Fruit fly (Drosophila melanogaster) whole organism, embryonic: ENCODE measurements around the gene tth.

Experiments
- Aef1 ChIP-seq: fragments of 200-800 bp; sonication (Bioruptor generic); IDR thresholded peaks from 3 replicates; pipeline ENCODE4 v1.3.6; 2022; ENCODE audit warnings: missing biosample characterization, missing genetic modification characterization
- CG1024 ChIP-seq: fragments of 200-800 bp; sonication (Bioruptor generic); IDR thresholded peaks from 2 replicates; pipeline ENCODE4 v1.3.6; 2022; ENCODE audit warnings: missing biosample characterization, missing genetic modification characterization
- CG10979 ChIP-seq: fragments of 200-800 bp; sonication (Bioruptor generic); optimal IDR thresholded peaks from 2 replicates; lab custom pipeline; 2018; ENCODE audit warnings: missing biosample characterization, mild to moderate bottlenecking, missing genetic modification characterization, moderate library complexity
- CG11504 ChIP-seq: fragments of 200-800 bp; sonication (Bioruptor generic); optimal IDR thresholded peaks from 3 replicates; lab custom pipeline; 2019; ENCODE audit warnings: missing biosample characterization, mild to moderate bottlenecking, missing genetic modification characterization, moderate library complexity
- CG11696 ChIP-seq: fragments of 200-800 bp; sonication (Bioruptor generic); IDR thresholded peaks from 2 replicates; pipeline ENCODE4 v1.3.6; 2022; ENCODE audit warnings: missing biosample characterization, missing genetic modification characterization
- CG12155 ChIP-seq: fragments of 200-800 bp; sonication (Bioruptor generic); optimal IDR thresholded peaks from 3 replicates; lab custom pipeline; 2016; ENCODE audit warnings: missing biosample characterization, missing genetic modification characterization
- CG13424 ChIP-seq: fragments of 200-800 bp; sonication (Bioruptor generic); optimal IDR thresholded peaks from 2 replicates; lab custom pipeline; 2019; ENCODE audit warnings: missing biosample characterization, mild to moderate bottlenecking, missing genetic modification characterization, moderate library complexity
- CG13624 ChIP-seq: fragments of 200-800 bp; sonication (Bioruptor generic); optimal IDR thresholded peaks from 2 replicates; lab custom pipeline; 2016; ENCODE audit warnings: missing biosample characterization, missing genetic modification characterization
- CG15011 ChIP-seq: fragments of 200-800 bp; sonication (Bioruptor generic); optimal IDR thresholded peaks from 3 replicates; lab custom pipeline; 2018; ENCODE audit warnings: missing biosample characterization, mild to moderate bottlenecking, missing genetic modification characterization
- CG18599 ChIP-seq: fragments of 200-800 bp; sonication (Bioruptor generic); optimal IDR thresholded peaks from 3 replicates; lab custom pipeline; 2017; ENCODE audit warnings: missing biosample characterization, missing genetic modification characterization, mild to moderate bottlenecking, moderate library complexity, missing genetic modification reagents
- CG30431 ChIP-seq: fragments of 200-800 bp; sonication (Bioruptor generic); optimal IDR thresholded peaks from 2 replicates; lab custom pipeline; 2017; ENCODE audit warnings: missing biosample characterization, missing genetic modification characterization
- CG3065 ChIP-seq: fragments of 200-800 bp; sonication (Bioruptor generic); optimal IDR thresholded peaks from 2 replicates; lab custom pipeline; 2016; ENCODE audit warnings: missing biosample characterization, missing genetic modification characterization
- CG31365 ChIP-seq: fragments of 200-800 bp; sonication (Bioruptor generic); optimal IDR thresholded peaks from 2 replicates; lab custom pipeline; 2018; ENCODE audit warnings: missing biosample characterization, mild to moderate bottlenecking, missing genetic modification characterization
- CG32767 ChIP-seq: fragments of 200-800 bp; sonication (Bioruptor generic); IDR thresholded peaks from 2 replicates; pipeline ENCODE4 v1.3.6; 2022; ENCODE audit warnings: missing biosample characterization, missing genetic modification characterization
- CG34376 ChIP-seq: fragments of 200-800 bp; sonication (Bioruptor generic); optimal IDR thresholded peaks from 2 replicates; lab custom pipeline; 2018; ENCODE audit warnings: missing biosample characterization, mild to moderate bottlenecking, missing genetic modification characterization
- CG4360 ChIP-seq: fragments of 200-800 bp; sonication (Bioruptor generic); IDR thresholded peaks from 2 replicates; pipeline ENCODE4 v1.3.6; 2022; ENCODE audit warnings: missing biosample characterization, missing genetic modification characterization
- CG4707 ChIP-seq: fragments of 200-800 bp; sonication (Bioruptor generic); optimal IDR thresholded peaks from 2 replicates; lab custom pipeline; 2018; ENCODE audit warnings: missing biosample characterization, mild to moderate bottlenecking, missing genetic modification characterization, moderate library complexity
- CG4854 ChIP-seq: fragments of 200-800 bp; sonication (Bioruptor generic); optimal IDR thresholded peaks from 2 replicates; lab custom pipeline; 2016; ENCODE audit warnings: missing biosample characterization, missing genetic modification characterization, inconsistent platforms
- CG8478 ChIP-seq: fragments of >200 bp; optimal IDR thresholded peaks from 2 replicates; lab custom pipeline; 2018
- CG9437 ChIP-seq: fragments of 200-800 bp; sonication (Bioruptor generic); optimal IDR thresholded peaks from 2 replicates; lab custom pipeline; 2018; ENCODE audit warnings: missing biosample characterization, mild to moderate bottlenecking, missing genetic modification characterization
- D19B ChIP-seq: fragments of 200-800 bp; sonication (Bioruptor generic); optimal IDR thresholded peaks from 2 replicates; lab custom pipeline; 2017; ENCODE audit warnings: missing biosample characterization, mild to moderate bottlenecking, missing genetic modification characterization
- Doc3 ChIP-seq: fragments of 200-800 bp; sonication (Bioruptor generic); IDR thresholded peaks from 3 replicates; pipeline ENCODE4 v1.3.6; 2022; ENCODE audit warnings: missing biosample characterization, missing genetic modification characterization; ENCODE audit not compliant: partially characterized antibody
- Ets65A ChIP-seq: fragments of 200-800 bp; sonication (Bioruptor generic); peaks from one replicate; lab custom pipeline; 2016; ENCODE audit warnings: missing biosample characterization, missing genetic modification characterization
- Fer2 ChIP-seq: fragments of 200-800 bp; sonication (Bioruptor generic); optimal IDR thresholded peaks from 2 replicates; lab custom pipeline; 2018; ENCODE audit warnings: missing biosample characterization, mild to moderate bottlenecking, missing genetic modification characterization, moderate library complexity
- Hand ChIP-seq: fragments of 200-800 bp; sonication (Bioruptor generic); optimal IDR thresholded peaks from 2 replicates; lab custom pipeline; 2017; ENCODE audit warnings: mild to moderate bottlenecking, missing biosample characterization, missing genetic modification reagents, missing genetic modification characterization
- Lhr ChIP-seq: fragments of 200-800 bp; sonication (Bioruptor generic); optimal IDR thresholded peaks from 3 replicates; lab custom pipeline; 2017; ENCODE audit warnings: mild to moderate bottlenecking, missing biosample characterization, missing genetic modification reagents, missing genetic modification characterization
- Mad ChIP-seq: fragments of 200-800 bp; sonication (Bioruptor generic); optimal IDR thresholded peaks from 2 replicates; lab custom pipeline; 2016; ENCODE audit warnings: missing biosample characterization, missing genetic modification characterization
- Med ChIP-seq: fragments of 200-800 bp; sonication (Bioruptor generic); peaks from one replicate; lab custom pipeline; 2016; ENCODE audit warnings: missing biosample characterization, missing genetic modification characterization, mild to moderate bottlenecking, inconsistent platforms, moderate library complexity
- NK7.1 ChIP-seq: fragments of 200-800 bp; sonication (Bioruptor generic); optimal IDR thresholded peaks from 3 replicates; lab custom pipeline; 2016; ENCODE audit warnings: missing biosample characterization, missing genetic modification characterization
- Pdp1 ChIP-seq, 2 experiments: fragments of 200-800 bp; sonication (Bioruptor generic); optimal IDR thresholded peaks; 3 replicates each; lab custom pipeline; 2016; ENCODE audit warnings: missing biosample characterization in 2 of 2, missing genetic modification characterization in 2 of 2, mild to moderate bottlenecking in 1 of 2, moderate library complexity in 1 of 2
- amos ChIP-seq: fragments of 200-800 bp; sonication (Bioruptor generic); IDR thresholded peaks from 2 replicates; pipeline ENCODE4 v1.3.6; 2022; ENCODE audit warnings: missing biosample characterization, missing genetic modification characterization; ENCODE audit not compliant: partially characterized antibody
- cato ChIP-seq: fragments of 200-800 bp; sonication (Bioruptor generic); optimal IDR thresholded peaks from 2 replicates; lab custom pipeline; 2016; ENCODE audit warnings: missing biosample characterization, missing genetic modification characterization, borderline replicate concordance
- corto ChIP-seq: fragments of 200-800 bp; sonication (Bioruptor generic); optimal IDR thresholded peaks from 2 replicates; lab custom pipeline; 2016; ENCODE audit warnings: missing biosample characterization, mild to moderate bottlenecking, missing genetic modification characterization, moderate library complexity
- exex ChIP-seq: fragments of 200-800 bp; sonication (Bioruptor generic); optimal IDR thresholded peaks from 4 replicates; lab custom pipeline; 2018; ENCODE audit warnings: missing biosample characterization, mild to moderate bottlenecking, missing genetic modification characterization, moderate library complexity
- inv ChIP-seq: fragments of 200-800 bp; sonication (Bioruptor generic); IDR thresholded peaks from 2 replicates; pipeline ENCODE4 v1.3.6; 2022; ENCODE audit warnings: missing biosample characterization, missing genetic modification characterization; ENCODE audit not compliant: partially characterized antibody
- jigr1 ChIP-seq: fragments of 200-800 bp; sonication (Bioruptor generic); IDR thresholded peaks from 3 replicates; pipeline ENCODE4 v1.3.6; 2022; ENCODE audit warnings: missing biosample characterization, missing genetic modification characterization
- kni ChIP-seq: fragments of 200-800 bp; sonication (Bioruptor generic); optimal IDR thresholded peaks from 3 replicates; lab custom pipeline; 2017; ENCODE audit warnings: mild to moderate bottlenecking, missing biosample characterization, missing genetic modification reagents, missing genetic modification characterization
- lbe ChIP-seq: fragments of 200-800 bp; sonication (Bioruptor generic); optimal IDR thresholded peaks from 2 replicates; lab custom pipeline; 2016; ENCODE audit warnings: missing biosample characterization, mild to moderate bottlenecking, missing genetic modification characterization
- mirr ChIP-seq: fragments of 200-800 bp; sonication (Bioruptor generic); optimal IDR thresholded peaks from 3 replicates; lab custom pipeline; 2018; ENCODE audit warnings: missing biosample characterization, mild to moderate bottlenecking, missing genetic modification characterization
- peb ChIP-seq: fragments of 200-800 bp; sonication (Bioruptor generic); IDR thresholded peaks from 2 replicates; pipeline ENCODE4 v1.3.6; 2022; ENCODE audit warnings: missing biosample characterization, missing genetic modification characterization
- row ChIP-seq: fragments of 200-800 bp; sonication (Bioruptor generic); IDR thresholded peaks from 3 replicates; pipeline ENCODE4 v1.3.6; 2022; ENCODE audit warnings: missing biosample characterization, missing genetic modification characterization
- sens ChIP-seq: fragments of 200-800 bp; sonication (Bioruptor generic); peaks from one replicate; lab custom pipeline; 2016; ENCODE audit warnings: missing biosample characterization, missing genetic modification characterization
- so ChIP-seq: fragments of 200-800 bp; sonication (Bioruptor generic); IDR thresholded peaks from 3 replicates; pipeline ENCODE4 v1.3.6; 2022; ENCODE audit warnings: missing biosample characterization, missing genetic modification characterization
- sug ChIP-seq: fragments of 200-800 bp; optimal IDR thresholded peaks from 2 replicates; lab custom pipeline; 2019; ENCODE audit warnings: missing biosample characterization, mild to moderate bottlenecking, missing genetic modification characterization, moderate library complexity
- tna ChIP-seq: fragments of 200-800 bp; sonication (Bioruptor generic); IDR thresholded peaks from 2 replicates; pipeline ENCODE4 v1.3.6; 2022; ENCODE audit warnings: missing biosample characterization, missing genetic modification characterization; ENCODE audit not compliant: partially characterized antibody
- vvl ChIP-seq: fragments of 200-800 bp; sonication (Bioruptor generic); IDR thresholded peaks from 2 replicates; pipeline ENCODE4 v1.3.6; 2022; ENCODE audit warnings: missing biosample characterization, missing genetic modification characterization
- wdn ChIP-seq: fragments of 200-800 bp; sonication (Bioruptor generic); IDR thresholded peaks from 2 replicates; pipeline ENCODE4 v1.3.6; 2022; ENCODE audit warnings: missing biosample characterization, missing genetic modification characterization

Gene tth

dm6 chrX:13649801-13650200 lies 33.4 kb upstream of the tth start:
- TF ChIP-seq CG4854 (GFP tag; lab: Kevin White, UChicago), result no peak
- no peak for TF ChIP-seq amos (GFP tag; lab: Robert Waterston, UW)
- TF ChIP-seq Ets65A (GFP tag; lab: Kevin White, UChicago), result peak; percentile 52
- TF ChIP-seq row (GFP tag; lab: Robert Waterston, UW), result peak; percentile 10; the same call in 1 of the 3 replicates
- no peak for TF ChIP-seq CG13424 (tag; lab: Kevin White, UChicago)
- 0 out of 2 replicates have a peak, but pooled peaks have one; percentile 51 for TF ChIP-seq vvl (GFP tag; lab: Robert Waterston, UW)
- TF ChIP-seq CG4360, result peak; percentile 52

- no peak for TF ChIP-seq D19B (GFP tag; lab: Kevin White, UChicago)
- TF ChIP-seq CG31365 (tag; lab: Kevin White, UChicago), result no peak
- TF ChIP-seq CG4707 (GFP tag; lab: Kevin White, UChicago), result no peak
- no peak for TF ChIP-seq Aef1 (GFP tag; lab: Robert Waterston, UW)
- no peak for TF ChIP-seq CG9437
- TF ChIP-seq CG15011 (GFP tag; lab: Kevin White, UChicago), result no peak
- TF ChIP-seq NK7.1 (GFP tag; lab: Kevin White, UChicago), result no peak
- TF ChIP-seq CG8478, result no peak
- no peak for TF ChIP-seq CG3065
- TF ChIP-seq wdn (GFP tag; lab: Robert Waterston, UW), result no peak
- TF ChIP-seq peb (GFP tag; lab: Robert Waterston, UW), result no peak
- no peak for TF ChIP-seq tna (GFP tag; lab: Robert Waterston, UW)
- TF ChIP-seq CG32767 (GFP tag; lab: Robert Waterston, UW), result no peak
- TF ChIP-seq CG30431, result no peak
- TF ChIP-seq Lhr (GFP tag; lab: Kevin White, UChicago), result no peak
- no peak for TF ChIP-seq Doc3 (GFP tag; lab: Robert Waterston, UW)
- TF ChIP-seq, all 482 proteins: peak for 0
These were observed 32.4 kb upstream of the tth start for dm6 chrX:13648819-13649218.

- TF ChIP-seq so (no peak), CG11504 (tag; lab: Kevin White, UChicago) (no peak), sens (GFP tag; lab: Kevin White, UChicago) (peak; percentile 21), mirr (peak; percentile 42), Pdp1 (GFP tag; optimal IDR thresholded peaks at IDR 0.05; lab: Kevin White, UChicago) (peak in 1 of 2 experiments; percentile 11), Mad (GFP tag; lab: Kevin White, UChicago) (no peak), CG10979 (tag; lab: Kevin White, UChicago) (no peak), CG3065 (no peak), kni (no peak), cato (GFP tag; lab: Kevin White, UChicago) (no peak), CG12155 (GFP tag; lab: Kevin White, UChicago) (no peak), CG1024 (GFP tag; lab: Robert Waterston, UW) (no peak), sug (tag; lab: Kevin White, UChicago) (peak; percentile 61), exex (peak; percentile 90), Fer2 (tag; lab: Kevin White, UChicago) (no peak), CG11696 (GFP tag; lab: Robert Waterston, UW) (no peak), CG13624 (GFP tag; lab: Kevin White, UChicago) (no peak), CG34376 (GFP tag; lab: Kevin White, UChicago) (peak; percentile 71), inv (GFP tag; lab: Robert Waterston, UW) (no peak), CG18599 (peak; percentile 19), lbe (GFP tag; lab: Kevin White, UChicago) (no peak), Hand (GFP tag; lab: Kevin White, UChicago) (no peak), jigr1 (no peak), corto (no peak), Med (GFP tag; lab: Kevin White, UChicago) (peak; percentile 48)
These were observed 29.8 kb upstream of the tth start for dm6 chrX:13646175-13646574.
